Fruit fly (Drosophila melanogaster) whole organism, prepupa: ENCODE data around the gene CG9018.
A peak's percentile ranks its signal among the peaks of the same experiment; 100 is the strongest.

Experiments used
- CG3032 ChIP-seq: fragments of 200-800 bp; optimal IDR thresholded peaks from 2 replicates; lab custom pipeline; 2019; ENCODE audit warnings: missing biosample characterization, mild to moderate bottlenecking, missing genetic modification characterization, moderate library complexity
- CG31627 ChIP-seq: fragments of 200-800 bp; sonication (Bioruptor generic); optimal IDR thresholded peaks from 3 replicates; lab custom pipeline; 2016; ENCODE audit warnings: missing biosample characterization, missing genetic modification characterization

dm6 chr3L:2265692-2266444 lies 29.0 kb upstream of the CG9018 start, which contains the start of the genes ecd and CG13806:
- TF ChIP-seq CG31627 (GFP tag; lab: Kevin White, UChicago) (peak; percentile 18), CG3032 (tag; lab: Kevin White, UChicago) (no peak)
